Worm (Caenorhabditis elegans): ENCODE measurements around the gene pde-4.
A peak's percentile ranks its signal among the peaks of the same experiment; 100 is the strongest.

pde-4 gene

ce11 chrII:7640161-7640841 lies 10.7 kb downstream of the pde-4 start:
- peak; percentile 21 for TF ChIP-seq egl-5 (tag; optimal IDR thresholded peaks at IDR 0.05)
- TF ChIP-seq nhr-11 (tag; optimal IDR thresholded peaks at IDR 0.05), result peak; percentile 4
- peak; percentile 47 for TF ChIP-seq nfya-1 (tag; optimal IDR thresholded peaks at IDR 0.05; ENCODE audit: insufficient read depth)
- no peak for TF ChIP-seq nhr-76 (tag; optimal IDR thresholded peaks at IDR 0.05)
- TF ChIP-seq zag-1 (tag; optimal IDR thresholded peaks at IDR 0.05), result no peak
- TF ChIP-seq lin-39 (tag; optimal IDR thresholded peaks at IDR 0.05), result peak; percentile 69
- no peak for TF ChIP-seq nhr-77 (tag; optimal IDR thresholded peaks at IDR 0.05)

DNA sequence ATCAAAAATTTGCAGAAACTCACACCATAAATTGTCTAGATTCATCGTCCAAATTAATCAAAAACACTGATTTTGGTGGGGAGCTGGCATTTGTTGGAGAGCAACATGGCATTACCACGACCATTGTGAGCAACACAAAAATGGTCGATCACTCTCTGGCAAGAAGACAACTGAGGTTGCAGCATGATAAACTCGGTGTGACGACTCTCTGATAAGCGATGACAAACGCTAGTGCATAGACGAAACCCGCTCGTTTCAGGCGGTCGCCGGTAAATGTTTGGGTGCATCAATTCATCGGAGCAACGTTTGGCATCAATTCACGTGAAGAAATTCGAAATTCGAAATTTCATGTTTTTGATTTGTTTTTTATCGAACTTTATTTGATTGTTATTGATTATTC lies 12.0 kb downstream of the pde-4 start:
- peak; percentile 75 for TF ChIP-seq elt-2 (tag; optimal IDR thresholded peaks at IDR 0.05)
- no peak for TF ChIP-seq fkh-10 (GFP tag; optimal IDR thresholded peaks at IDR 0.05)
- TF ChIP-seq nhr-77 (tag; optimal IDR thresholded peaks at IDR 0.05), result no peak
- TF ChIP-seq pqm-1 (tag; optimal IDR thresholded peaks at IDR 0.05), result peak; percentile 3

- TF ChIP-seq ztf-4 (tag; optimal IDR thresholded peaks at IDR 0.05) (no peak), nfya-1 (tag; optimal IDR thresholded peaks at IDR 0.05; ENCODE audit: insufficient read depth) (peak; percentile 6)
These were observed 14.1 kb downstream of the pde-4 start for ce11 chrII:7636941-7637340.

DNA sequence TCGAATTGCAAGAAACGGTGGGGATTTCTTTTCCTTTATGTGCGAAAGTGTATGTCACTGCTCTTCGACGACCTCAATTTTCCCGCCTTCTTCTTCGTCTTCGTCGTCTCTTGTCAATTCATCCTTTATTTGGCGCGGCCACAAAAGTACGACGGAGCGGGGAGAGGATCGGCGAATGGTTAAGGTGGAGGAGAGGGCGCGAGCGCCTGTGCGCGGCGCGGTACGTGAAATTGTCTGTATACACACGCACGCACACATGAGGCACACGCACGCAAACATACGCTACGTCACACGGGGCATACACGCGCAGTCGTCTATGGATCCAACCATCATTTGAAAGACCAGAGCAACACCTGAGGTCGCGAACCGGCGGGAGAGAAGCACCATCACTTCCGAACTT lies 15.8 kb downstream of the pde-4 start:
- no peak for TF ChIP-seq ceh-16 (tag; optimal IDR thresholded peaks at IDR 0.05)
- peak; percentile 22 for TF ChIP-seq pha-4 (tag; optimal IDR thresholded peaks at IDR 0.05)

ce11 chrII:7631677-7632210 lies 19.3 kb downstream of the pde-4 start:
- TF ChIP-seq fkh-10 (GFP tag; optimal IDR thresholded peaks at IDR 0.05), result peak; percentile 79
- no peak for TF ChIP-seq daf-12 (tag; optimal IDR thresholded peaks at IDR 0.05)
- no peak for TF ChIP-seq pqm-1 (tag; optimal IDR thresholded peaks at IDR 0.05)
- peak; percentile 8 for TF ChIP-seq nfya-1 (tag; optimal IDR thresholded peaks at IDR 0.05; ENCODE audit: insufficient read depth)
- peak; percentile 19 for TF ChIP-seq nhr-43 (tag; optimal IDR thresholded peaks at IDR 0.05; ENCODE audit: poor library complexity, severe bottlenecking)

ce11 chrII:7631171-7631570 lies 19.9 kb downstream of the pde-4 start:
- TF ChIP-seq ceh-82 (tag; optimal IDR thresholded peaks at IDR 0.05) (no peak), nhr-43 (tag; optimal IDR thresholded peaks at IDR 0.05; ENCODE audit: poor library complexity, severe bottlenecking) (peak; percentile 88), ceh-28 (tag; optimal IDR thresholded peaks at IDR 0.05) (peak; percentile 27), R02D3.7 (tag; optimal IDR thresholded peaks at IDR 0.05) (peak; percentile 11), nhr-25 (tag; optimal IDR thresholded peaks at IDR 0.05) (peak; percentile 63), unc-62 (GFP tag; optimal IDR thresholded peaks at IDR 0.05) (peak; percentile 52), daf-12 (tag; optimal IDR thresholded peaks at IDR 0.05) (no peak), nhr-23 (tag; optimal IDR thresholded peaks at IDR 0.05) (peak; percentile 90), lin-15B (tag; optimal IDR thresholded peaks at IDR 0.05) (peak; percentile 3), lsy-12 (tag; optimal IDR thresholded peaks at IDR 0.05) (no peak), nhr-77 (tag; optimal IDR thresholded peaks at IDR 0.05) (peak; percentile 15), elt-3 (tag; optimal IDR thresholded peaks at IDR 0.05) (peak in 2 of 3 experiments; percentile 35 to 95), pha-4 (tag; optimal IDR thresholded peaks at IDR 0.05) (no peak), nhr-237 (tag; optimal IDR thresholded peaks at IDR 0.05) (no peak), mml-1 (tag; optimal IDR thresholded peaks at IDR 0.05) (no peak), ceh-16 (tag; optimal IDR thresholded peaks at IDR 0.05) (no peak)

- TF ChIP-seq skn-1 (tag; optimal IDR thresholded peaks at IDR 0.05) (no peak), pqm-1 (tag; optimal IDR thresholded peaks at IDR 0.05) (no peak), ztf-4 (tag; optimal IDR thresholded peaks at IDR 0.05) (no peak), ama-1 (optimal IDR thresholded peaks at IDR 0.05) (no peak), eor-1 (tag; optimal IDR thresholded peaks at IDR 0.05) (no peak), daf-12 (tag; optimal IDR thresholded peaks at IDR 0.05) (no peak), R02D3.7 (tag; optimal IDR thresholded peaks at IDR 0.05) (no peak), nhr-28 (tag; optimal IDR thresholded peaks at IDR 0.05) (no peak), pha-4 (tag; optimal IDR thresholded peaks at IDR 0.05) (no peak), nhr-12 (tag; optimal IDR thresholded peaks at IDR 0.05) (no peak), ceh-82 (tag; optimal IDR thresholded peaks at IDR 0.05) (no peak), jun-1 (tag; optimal IDR thresholded peaks at IDR 0.05) (no peak), nhr-11 (tag; optimal IDR thresholded peaks at IDR 0.05) (no peak), lin-15B (tag; optimal IDR thresholded peaks at IDR 0.05) (no peak)
These were observed 21.0 kb downstream of the pde-4 start for ce11 chrII:7630052-7630451.
